Worm (Caenorhabditis elegans): Measurements from ENCODE around the gene nhr-183.

ce11 chrV:2225130-2225529 lies 39.3 kb downstream of the nhr-183 start, which contains the start of gene nhr-103:
- TF ChIP-seq elt-2 (tag; optimal IDR thresholded peaks at IDR 0.05) = no peak
- no peak for TF ChIP-seq unc-62 (GFP tag; optimal IDR thresholded peaks at IDR 0.05)
- no peak for TF ChIP-seq unc-39 (tag; optimal IDR thresholded peaks at IDR 0.05)
- TF ChIP-seq daf-12 (tag; optimal IDR thresholded peaks at IDR 0.05) = no peak
- TF ChIP-seq nhr-76 (tag; optimal IDR thresholded peaks at IDR 0.05) = no peak
- no peak for TF ChIP-seq ceh-82 (tag; optimal IDR thresholded peaks at IDR 0.05)
- no peak for TF ChIP-seq mml-1 (tag; optimal IDR thresholded peaks at IDR 0.05)
- TF ChIP-seq tbx-2 (tag; optimal IDR thresholded peaks at IDR 0.05) = no peak
- TF ChIP-seq nhr-67 (tag; optimal IDR thresholded peaks at IDR 0.05) = no peak
- TF ChIP-seq skn-1 (tag; optimal IDR thresholded peaks at IDR 0.05) = no peak

All from whole organism, L3 larva.